Worm (Caenorhabditis elegans): ENCODE data around the gene cla-1.

ce11 chrIV:7623868-7624267 lies 35.1 kb downstream of the cla-1 start:
- TF ChIP-seq nfya-1 (tag; optimal IDR thresholded peaks at IDR 0.05; ENCODE audit: borderline replicate concordance, insufficient read depth), result no peak
- no peak for TF ChIP-seq ama-1 (optimal IDR thresholded peaks at IDR 0.05)
- no peak for TF ChIP-seq ama-1 (GFP tag; optimal IDR thresholded peaks at IDR 0.05)
- no peak for TF ChIP-seq snpc-4 (GFP tag; optimal IDR thresholded peaks at IDR 0.05)
- no peak for TF ChIP-seq snpc-4 (tag; optimal IDR thresholded peaks at IDR 0.05)
- no peak for TF ChIP-seq rpc-1 (optimal IDR thresholded peaks at IDR 0.05)
- no peak for TF ChIP-seq rpc-1 (tag; optimal IDR thresholded peaks at IDR 0.05)
- no peak for TF ChIP-seq C06A6.2 (GFP tag; conservative IDR thresholded peaks at IDR 0.05)
- no peak for TF ChIP-seq pbrm-1 (GFP tag; IDR thresholded peaks at IDR 0.05)
- TF ChIP-seq unc-62 (GFP tag; optimal IDR thresholded peaks at IDR 0.05), result no peak
- no peak for TF ChIP-seq rec-8 (tag; optimal IDR thresholded peaks at IDR 0.05)
- no peak for TF ChIP-seq hlh-26 (GFP tag; conservative IDR thresholded peaks at IDR 0.05)
- no peak for TF ChIP-seq ztf-3 (GFP tag; optimal IDR thresholded peaks at IDR 0.05)
- no peak for TF ChIP-seq attf-6 (GFP tag; IDR thresholded peaks at IDR 0.05)
- TF ChIP-seq ceh-79 (tag; optimal IDR thresholded peaks at IDR 0.05), result no peak
- TF ChIP-seq tbx-9 (tag; optimal IDR thresholded peaks at IDR 0.05; ENCODE audit: borderline replicate concordance), result no peak

Measured in whole organism, young adult.